Fruit fly (Drosophila melanogaster): ENCODE results near the gene CG42302.

- TF ChIP-seq CTCF (optimal IDR thresholded peaks at IDR 0.05) (no peak), CG8478 (optimal IDR thresholded peaks at IDR 0.05) (no peak)
Measured at dm6 chrX:18675272-18675671, 50.2 kb downstream of the CG42302 start.

Measured in S2 (cell line).